Fruit fly (Drosophila melanogaster): ENCODE data around the gene CG14805.

Gene CG14805

dm6 chrX:1861620-1862184 lies 15.4 kb upstream of the CG14805 start, which contains the start of gene deltaCOP (continued):
- peak; percentile 97 for TF ChIP-seq Eip78C (GFP tag)
- peak; percentile 77 for TF ChIP-seq CG7368 (GFP tag; optimal IDR thresholded peaks at IDR 0.05)
- no peak for TF ChIP-seq fkh (GFP tag; optimal IDR thresholded peaks at IDR 0.05)
- peak; percentile 90 for TF ChIP-seq topi (GFP tag; optimal IDR thresholded peaks at IDR 0.05)
- TF ChIP-seq fd85E (GFP tag; optimal IDR thresholded peaks at IDR 0.05), result no peak
- TF ChIP-seq svp (GFP tag), result peak; percentile 92
- TF ChIP-seq CG6276 (GFP tag; optimal IDR thresholded peaks at IDR 0.05), result no peak
- peak; percentile 70 for TF ChIP-seq CG8319 (GFP tag; optimal IDR thresholded peaks at IDR 0.05)
- TF ChIP-seq cyc (GFP tag; optimal IDR thresholded peaks at IDR 0.05), result peak; percentile 89
- TF ChIP-seq Ets21C (GFP tag; optimal IDR thresholded peaks at IDR 0.05), result peak; percentile 89
- TF ChIP-seq Gug (GFP tag; IDR thresholded peaks at IDR 0.05), result peak; percentile 77
- TF ChIP-seq eg (GFP tag; IDR thresholded peaks at IDR 0.05), result peak; percentile 72; the same call in 2 of the 3 replicates
- no peak for TF ChIP-seq CG16779 (tag; optimal IDR thresholded peaks at IDR 0.05)
- peak; percentile 77 for TF ChIP-seq Lpt (GFP tag; optimal IDR thresholded peaks at IDR 0.05)
- TF ChIP-seq CG32006 (GFP tag; optimal IDR thresholded peaks at IDR 0.05), result peak; percentile 87
- TF ChIP-seq pdm3 (GFP tag; optimal IDR thresholded peaks at IDR 0.05), result no peak
- TF ChIP-seq Sox14 (GFP tag; optimal IDR thresholded peaks at IDR 0.05), result peak; percentile 93
- peak; percentile 81 for TF ChIP-seq net (GFP tag; optimal IDR thresholded peaks at IDR 0.05)
- TF ChIP-seq CG11762 (GFP tag; optimal IDR thresholded peaks at IDR 0.05; ENCODE audit: insufficient read depth), result peak; percentile 70
- peak; percentile 89 for TF ChIP-seq Eip75B (GFP tag; optimal IDR thresholded peaks at IDR 0.05)
- TF ChIP-seq acj6 (GFP tag; optimal IDR thresholded peaks at IDR 0.05), result no peak
- TF ChIP-seq CG10669 (GFP tag; optimal IDR thresholded peaks at IDR 0.05), result no peak
- TF ChIP-seq Sox102F (GFP tag; optimal IDR thresholded peaks at IDR 0.05), result no peak
- peak; percentile 76 for TF ChIP-seq CG15336 (GFP tag; IDR thresholded peaks at IDR 0.05)

- TF ChIP-seq CG3919 (GFP tag; optimal IDR thresholded peaks at IDR 0.05), result no peak
- no peak for TF ChIP-seq Blimp-1 (GFP tag; optimal IDR thresholded peaks at IDR 0.05)
- TF ChIP-seq CG6808 (GFP tag; optimal IDR thresholded peaks at IDR 0.05), result no peak
Observed at dm6 chrX:1865673-1866072, 11.4 kb upstream of the CG14805 start, which contains the start of the genes Gcna and MED18. TSS of gene Gcna (minus strand) at chrX:1865835. TSS of gene MED18 (plus strand) at chrX:1865909.

dm6 chrX:1868586-1869111 lies 8.5 kb upstream of the CG14805 start, which contains the start of the genes CG14803 and Pex5:
TSS of gene CG14803 (plus strand) at chrX:1868870.
TSS of gene Pex5 (minus strand) at chrX:1869061.
- TF ChIP-seq esn (GFP tag; optimal IDR thresholded peaks at IDR 0.05) (peak; percentile 20), svp (GFP tag) (peak; percentile 92), CG11762 (GFP tag; optimal IDR thresholded peaks at IDR 0.05; ENCODE audit: insufficient read depth) (no peak), Eip78C (GFP tag) (peak; percentile 26), Hr38 (GFP tag; optimal IDR thresholded peaks at IDR 0.05) (no peak)

- TF ChIP-seq CG3919 (GFP tag; optimal IDR thresholded peaks at IDR 0.05), result no peak
- peak; percentile 27 for TF ChIP-seq Eip78C (GFP tag)
- peak; percentile 76 for TF ChIP-seq svp (GFP tag)
Observed at dm6 chrX:1873515-1874126, 3.5 kb upstream of the CG14805 start, which contains the start of the genes Pgam5 and Vps26. TSS of gene Pgam5 (minus strand) at chrX:1873565. TSS of gene Vps26 (plus strand) at chrX:1873853.

dm6 chrX:1879606-1880110 lies 2.5 kb downstream of the CG14805 start, which contains the start of gene CG14818:
TSS of gene CG14818 (minus strand) at chrX:1879774.
- no peak for TF ChIP-seq CG16779 (tag; optimal IDR thresholded peaks at IDR 0.05)
- peak; percentile 64 for TF ChIP-seq lz (GFP tag; optimal IDR thresholded peaks at IDR 0.05)
- TF ChIP-seq eg (GFP tag; IDR thresholded peaks at IDR 0.05), result peak; percentile 79
- TF ChIP-seq CG9139 (GFP tag; optimal IDR thresholded peaks at IDR 0.05), result no peak
- TF ChIP-seq CG8632 (GFP tag; optimal IDR thresholded peaks at IDR 0.05), result no peak
- no peak for TF ChIP-seq fd59A (GFP tag; optimal IDR thresholded peaks at IDR 0.05)
- no peak for TF ChIP-seq Hr4 (GFP tag; optimal IDR thresholded peaks at IDR 0.05)
- TF ChIP-seq spab (GFP tag; optimal IDR thresholded peaks at IDR 0.05), result no peak
- no peak for TF ChIP-seq fd85E (GFP tag; optimal IDR thresholded peaks at IDR 0.05)
- peak; percentile 41 for TF ChIP-seq CG34406 (GFP tag; optimal IDR thresholded peaks at IDR 0.05)
- no peak for TF ChIP-seq CG10631 (GFP tag; optimal IDR thresholded peaks at IDR 0.05)
- no peak for TF ChIP-seq vri (GFP tag; optimal IDR thresholded peaks at IDR 0.05)
- TF ChIP-seq achi (GFP tag; optimal IDR thresholded peaks at IDR 0.05), result peak; percentile 54
- TF ChIP-seq OdsH (GFP tag; optimal IDR thresholded peaks at IDR 0.05), result no peak
- peak; percentile 42 for TF ChIP-seq Lpt (GFP tag; optimal IDR thresholded peaks at IDR 0.05)
- TF ChIP-seq CG6792 (GFP tag; optimal IDR thresholded peaks at IDR 0.05), result peak; percentile 35
- peak; percentile 45 for TF ChIP-seq CG1621 (tag; optimal IDR thresholded peaks at IDR 0.05)
